Worm (Caenorhabditis elegans) whole organism, late embryonic: ENCODE measurements around the gene Y47D3A.34.

ENCODE experiments used
- F13H6.1 ChIP-seq: sonication (generic microtip); optimal IDR thresholded peaks from 2 replicates; lab custom pipeline; 2016; ENCODE audit warnings: missing genetic modification characterization, missing compliant biosample characterization
- ahr-1 ChIP-seq: sonication (generic microtip); optimal IDR thresholded peaks from 2 replicates; lab custom pipeline; 2016; ENCODE audit warnings: missing genetic modification characterization, missing compliant biosample characterization
- ceh-2 ChIP-seq: sonication (generic microtip); optimal IDR thresholded peaks from 2 replicates; lab custom pipeline; 2016; ENCODE audit warnings: missing genotype, missing genetic modification characterization, missing compliant biosample characterization
- ceh-34 ChIP-seq: sonication (generic microtip); optimal IDR thresholded peaks from 2 replicates; lab custom pipeline; 2016; ENCODE audit warnings: mild to moderate bottlenecking, missing genetic modification characterization, missing compliant biosample characterization
- dve-1 ChIP-seq: sonication (generic microtip); optimal IDR thresholded peaks from 2 replicates; lab custom pipeline; 2017; ENCODE audit warnings: antibody characterized with exemption, mild to moderate bottlenecking, missing genetic modification characterization, missing compliant biosample characterization
- elt-4 ChIP-seq: sonication (generic microtip); optimal IDR thresholded peaks from 2 replicates; lab custom pipeline; 2016; ENCODE audit warnings: missing genetic modification characterization, missing compliant biosample characterization
- hlh-30 ChIP-seq: sonication (generic microtip); optimal IDR thresholded peaks from 2 replicates; lab custom pipeline; 2017; ENCODE audit warnings: antibody characterized with exemption, missing genetic modification characterization, missing compliant biosample characterization; ENCODE audit not compliant: insufficient read depth
- hlh-6 ChIP-seq: sonication (generic microtip); optimal IDR thresholded peaks from 2 replicates; lab custom pipeline; 2016; ENCODE audit warnings: missing genotype, missing genetic modification characterization, missing compliant biosample characterization
- nhr-11 ChIP-seq: fragments of 150-350 bp; optimal IDR thresholded peaks from 2 replicates; lab custom pipeline; 2014; ENCODE audit warnings: missing biosample characterization, missing genetic modification characterization
- ref-2 ChIP-seq: sonication (generic microtip); optimal IDR thresholded peaks from 2 replicates; lab custom pipeline; 2016; ENCODE audit warnings: missing genetic modification characterization, missing compliant biosample characterization
- tbx-2 ChIP-seq: sonication (generic microtip); optimal IDR thresholded peaks from 2 replicates; lab custom pipeline; 2016; ENCODE audit warnings: missing genetic modification characterization, missing compliant biosample characterization
- ttx-3 ChIP-seq: sonication (generic microtip); optimal IDR thresholded peaks from 2 replicates; lab custom pipeline; 2016; ENCODE audit warnings: missing genetic modification reagents, missing genetic modification characterization, missing compliant biosample characterization
- unc-55 ChIP-seq: sonication (generic microtip); optimal IDR thresholded peaks from 2 replicates; lab custom pipeline; 2017; ENCODE audit warnings: missing biosample characterization, missing genetic modification reagents, missing genetic modification characterization
- unc-86 ChIP-seq: sonication (generic microtip); optimal IDR thresholded peaks from 2 replicates; lab custom pipeline; 2016; ENCODE audit warnings: missing genetic modification characterization, missing compliant biosample characterization
- ztf-16 ChIP-seq: sonication (generic microtip); optimal IDR thresholded peaks from 2 replicates; lab custom pipeline; 2017; ENCODE audit warnings: missing genetic modification characterization, missing compliant biosample characterization

Gene Y47D3A.34

ce11 chrIII:11195140-11195539, 39.5 kb downstream of the Y47D3A.34 start, which contains the start of gene tra-1:
tra-1 (minus strand) TSS chrIII:11195201.
- no peak for TF ChIP-seq tbx-2 (tag; lab: Kevin White, UChicago)
- TF ChIP-seq F13H6.1 (tag; lab: Kevin White, UChicago): no peak
- TF ChIP-seq ztf-16 (tag; lab: Kevin White, UChicago): no peak
- TF ChIP-seq unc-86: no peak
- TF ChIP-seq ceh-2 (tag; lab: Kevin White, UChicago): no peak
- TF ChIP-seq ttx-3 (tag; lab: Kevin White, UChicago): no peak
- TF ChIP-seq, all 69 proteins: peak for 0

- TF ChIP-seq unc-86 (no peak), dve-1 (peak; percentile 93)
- TF ChIP-seq, all 69 proteins: peak for 1
Measured at ce11 chrIII:11194123-11194522, 40.5 kb downstream of the Y47D3A.34 start.

- no peak for TF ChIP-seq ref-2 (tag; lab: Kevin White, UChicago)
- TF ChIP-seq, all 69 proteins: peak for 0
Measured at ce11 chrIII:11193251-11193650, 41.4 kb downstream of the Y47D3A.34 start.

ce11 chrIII:11188132-11188531, 46.5 kb downstream of the Y47D3A.34 start:
- TF ChIP-seq ceh-2 (tag; lab: Kevin White, UChicago): no peak
- TF ChIP-seq nhr-11 (tag; lab: Kevin White, UChicago): no peak
- no peak for TF ChIP-seq elt-4 (tag; lab: Kevin White, UChicago)
- no peak for TF ChIP-seq unc-55
- no peak for TF ChIP-seq ahr-1 (tag; lab: Kevin White, UChicago)
- no peak for TF ChIP-seq dve-1
- TF ChIP-seq hlh-30 (tag; lab: Kevin White, UChicago): no peak

- TF ChIP-seq ceh-34 (tag; lab: Kevin White, UChicago): peak; percentile 20
- no peak for TF ChIP-seq hlh-6
Measured at ce11 chrIII:11185483-11186115, 49.1 kb downstream of the Y47D3A.34 start.
